Worm (Caenorhabditis elegans) whole organism, L4 larva: Measurements from ENCODE around the gene myo-6.

Experiments
- Y105C5A.15 ChIP-seq: fragments of 200-800 bp; sonication (Bioruptor generic); IDR thresholded peaks from 2 replicates; pipeline ENCODE4 v1.3.6; 2022; ENCODE audit warnings: missing genetic modification characterization, missing compliant biosample characterization
- Y48G9A.11 ChIP-seq: fragments of 200-800 bp; sonication (Bioruptor generic); IDR thresholded peaks from 2 replicates; pipeline ENCODE4 v1.3.6; 2022; ENCODE audit warnings: missing genetic modification reagents, missing genetic modification characterization, missing compliant biosample characterization
- Y75B8A.6 ChIP-seq: fragments of 200-800 bp; sonication (Bioruptor generic); IDR thresholded peaks from 2 replicates; pipeline ENCODE4 v1.3.6; 2022; ENCODE audit warnings: missing genetic modification reagents, missing genetic modification characterization, missing compliant biosample characterization
- aha-1 ChIP-seq: fragments of 150-350 bp; peaks from one replicate; lab custom pipeline; 2014; ENCODE audit warnings: missing biosample characterization, missing genetic modification characterization
- arid-1 ChIP-seq: fragments of 200-800 bp; sonication (Bioruptor generic); conservative IDR thresholded peaks from 2 replicates; pipeline ENCODE4 v1.3.6; 2022; ENCODE audit warnings: missing genetic modification reagents, missing genetic modification characterization, missing compliant biosample characterization
- ceh-28 ChIP-seq: fragments of 150-350 bp; optimal IDR thresholded peaks from 2 replicates; lab custom pipeline; 2014; ENCODE audit warnings: missing biosample characterization, missing genetic modification reagents, missing genetic modification characterization
- ceh-82 ChIP-seq: sonication (generic microtip); optimal IDR thresholded peaks from 2 replicates; lab custom pipeline; 2017; ENCODE audit warnings: missing biosample characterization, missing genetic modification characterization
- daf-16 ChIP-seq, 3 experiments: sonication (generic microtip); optimal IDR thresholded peaks; 2 replicates each; lab custom pipeline; 2016 to 2017; ENCODE audit warnings: missing genetic modification characterization in 3 of 3, missing genetic modification reagents in 3 of 3, mild to moderate bottlenecking in 2 of 3, missing compliant biosample characterization in 2 of 3, missing biosample characterization in 1 of 3, moderate library complexity in 1 of 3
- dmd-6 ChIP-seq: fragments of 200-800 bp; sonication (Bioruptor generic); IDR thresholded peaks from 2 replicates; pipeline ENCODE4 v1.3.6; 2022; ENCODE audit warnings: missing genetic modification reagents, missing genetic modification characterization, missing compliant biosample characterization
- duxl-1 ChIP-seq: sonication (generic microtip); optimal IDR thresholded peaks from 2 replicates; lab custom pipeline; 2016; ENCODE audit warnings: mild to moderate bottlenecking, missing genetic modification characterization, moderate library complexity, missing compliant biosample characterization; ENCODE audit not compliant: poor library complexity
- fkh-10 ChIP-seq: fragments of 150-350 bp; optimal IDR thresholded peaks from 2 replicates; lab custom pipeline; 2014; ENCODE audit warnings: missing biosample characterization, missing genetic modification reagents, missing genetic modification characterization
- hlh-30 ChIP-seq: sonication (generic microtip); optimal IDR thresholded peaks from 2 replicates; lab custom pipeline; 2017; ENCODE audit warnings: antibody characterized with exemption, mild to moderate bottlenecking, missing genetic modification characterization, missing compliant biosample characterization; ENCODE audit not compliant: insufficient read depth
- lim-7 ChIP-seq: fragments of 200-800 bp; sonication (Bioruptor generic); IDR thresholded peaks from 2 replicates; pipeline ENCODE4 v1.3.6; 2022; ENCODE audit warnings: missing genetic modification characterization, missing compliant biosample characterization
- lin-1 ChIP-seq: fragments of 200-800 bp; sonication (Bioruptor generic); IDR thresholded peaks from 2 replicates; pipeline ENCODE4 v1.3.6; 2022; ENCODE audit warnings: missing genetic modification reagents, missing genetic modification characterization, missing compliant biosample characterization
- lin-29 ChIP-seq: fragments of 200-800 bp; sonication (Bioruptor generic); IDR thresholded peaks from 2 replicates; pipeline ENCODE4 v1.3.6; 2022; ENCODE audit warnings: missing genetic modification reagents, missing genetic modification characterization, missing compliant biosample characterization
- lsy-2 ChIP-seq, 2 experiments: fragments of 150-350 bp in 1 of 2; sonication (generic microtip) in 1 of 2; optimal IDR thresholded peaks; 2 replicates each; lab custom pipeline; 2014 to 2017; ENCODE audit warnings: missing biosample characterization in 2 of 2, missing genetic modification characterization in 2 of 2
- madf-9 ChIP-seq: fragments of 200-800 bp; sonication (Bioruptor generic); conservative IDR thresholded peaks from 2 replicates; pipeline ENCODE4 v1.3.6; 2022; ENCODE audit warnings: missing genetic modification reagents, missing genetic modification characterization, missing compliant biosample characterization
- mep-1 ChIP-seq: fragments of 150-350 bp; sonication (generic microtip); optimal IDR thresholded peaks from 3 replicates; lab custom pipeline; 2014; ENCODE audit warnings: missing biosample characterization, missing genetic modification characterization
- mxl-2 ChIP-seq: fragments of 200-800 bp; sonication (Bioruptor generic); conservative IDR thresholded peaks from 2 replicates; pipeline ENCODE4 v1.3.6; 2022; ENCODE audit warnings: missing genetic modification reagents, missing genetic modification characterization, missing compliant biosample characterization
- mxl-3 ChIP-seq: fragments of 200-800 bp; sonication (Bioruptor generic); optimal IDR thresholded peaks from 2 replicates; lab custom pipeline; 2018; ENCODE audit warnings: mild to moderate bottlenecking, missing genetic modification characterization, missing compliant biosample characterization
- nhr-10 ChIP-seq: fragments of 150-350 bp; optimal IDR thresholded peaks from 2 replicates; lab custom pipeline; 2014; ENCODE audit warnings: missing biosample characterization, missing genetic modification characterization
- nhr-102 ChIP-seq: sonication (generic microtip); optimal IDR thresholded peaks from 2 replicates; lab custom pipeline; 2016; ENCODE audit warnings: mild to moderate bottlenecking, missing genetic modification characterization, moderate library complexity, missing compliant biosample characterization
- nhr-11 ChIP-seq: fragments of 150-350 bp; optimal IDR thresholded peaks from 2 replicates; lab custom pipeline; 2014; ENCODE audit warnings: missing biosample characterization, missing genetic modification characterization
- nhr-25 ChIP-seq: sonication (generic microtip); optimal IDR thresholded peaks from 2 replicates; lab custom pipeline; 2017; ENCODE audit warnings: missing genetic modification characterization, mild to moderate bottlenecking, missing compliant biosample characterization, antibody characterized with exemption, moderate library complexity, borderline replicate concordance; ENCODE audit not compliant: insufficient read depth
- nhr-41 ChIP-seq: fragments of 200-800 bp; sonication (Bioruptor generic); IDR thresholded peaks from 2 replicates; pipeline ENCODE4 v1.3.6; 2022; ENCODE audit warnings: missing genetic modification reagents, missing genetic modification characterization, missing compliant biosample characterization
- nhr-42 ChIP-seq: fragments of 200-800 bp; sonication (Bioruptor generic); IDR thresholded peaks from 2 replicates; pipeline ENCODE4 v1.3.6; 2022; ENCODE audit warnings: missing genetic modification characterization, missing compliant biosample characterization
- nhr-77 ChIP-seq: fragments of 150-350 bp; optimal IDR thresholded peaks from 2 replicates; lab custom pipeline; 2014; ENCODE audit warnings: missing biosample characterization, missing genetic modification characterization
- sdz-12 ChIP-seq: fragments of 200-800 bp; sonication (Bioruptor generic); optimal IDR thresholded peaks from 2 replicates; lab custom pipeline; 2018; ENCODE audit warnings: mild to moderate bottlenecking, missing genetic modification characterization, missing compliant biosample characterization
- tag-97 ChIP-seq: fragments of 200-800 bp; sonication (Bioruptor generic); IDR thresholded peaks from 2 replicates; pipeline ENCODE4 v1.3.6; 2022; ENCODE audit warnings: missing genetic modification characterization, missing compliant biosample characterization
- unc-62 ChIP-seq, 3 experiments: fragments of 150-350 bp in 1 of 3; sonication (generic microtip); optimal IDR thresholded peaks in 2 of 3; peaks in 1 of 3; 1 replicate in 1 of 3; 2 replicates in 2 of 3; lab custom pipeline; 2014 to 2017; ENCODE audit warnings: missing biosample characterization in 3 of 3, missing genetic modification characterization in 3 of 3, missing genetic modification reagents in 3 of 3, missing genotype in 1 of 3
- vab-7 ChIP-seq: fragments of 200-800 bp; sonication (Bioruptor generic); IDR thresholded peaks from 2 replicates; pipeline ENCODE4 v1.3.6; 2022; ENCODE audit warnings: missing genetic modification reagents, missing genetic modification characterization, missing compliant biosample characterization
- zfp-2 ChIP-seq: sonication (generic microtip); optimal IDR thresholded peaks from 2 replicates; lab custom pipeline; 2016; ENCODE audit warnings: mild to moderate bottlenecking, missing genetic modification characterization, missing compliant biosample characterization
- zip-11 ChIP-seq: fragments of 200-800 bp; sonication (Bioruptor generic); IDR thresholded peaks from 2 replicates; pipeline ENCODE4 v1.3.6; 2022; ENCODE audit warnings: missing genetic modification characterization, missing compliant biosample characterization
- ztf-7 ChIP-seq: fragments of 150-350 bp; optimal IDR thresholded peaks from 2 replicates; lab custom pipeline; 2014; ENCODE audit warnings: missing biosample characterization, missing genetic modification characterization

myo-6 gene

DNA sequence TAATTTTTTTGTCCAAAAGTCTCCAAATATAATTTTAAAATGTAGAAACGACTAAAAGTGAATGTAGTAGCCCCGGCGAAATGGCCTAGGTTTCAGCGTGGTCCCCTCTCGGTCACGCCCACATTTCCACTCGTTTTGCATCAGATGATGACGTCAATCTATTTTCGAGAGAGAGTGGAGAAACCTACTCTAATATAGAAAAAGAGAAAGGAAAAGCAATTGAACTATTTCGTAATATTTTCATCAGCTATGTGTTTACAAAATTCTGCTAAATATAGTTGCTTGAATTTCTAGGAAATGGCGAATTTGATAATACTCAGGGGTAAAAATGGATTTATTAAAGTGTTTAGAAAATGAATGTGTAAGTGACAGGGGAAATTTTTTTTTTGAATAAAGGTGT, 46.2 kb downstream of the myo-6 start:
- peak; percentile 38 for TF ChIP-seq mep-1 (tag; lab: Kevin White, UChicago)
- no peak for TF ChIP-seq lim-7
- TF ChIP-seq sdz-12 (GFP tag; lab: Kevin White, UChicago) = no peak
- TF ChIP-seq hlh-30 = peak; percentile 38
- TF ChIP-seq aha-1 = peak; percentile 65
- no peak for TF ChIP-seq ceh-82 (tag; lab: Kevin White, UChicago)
- TF ChIP-seq nhr-11 (tag; lab: Kevin White, UChicago) = peak; percentile 12
- 0 out of 2 replicates have a peak, but pooled peaks have one; percentile 8 for TF ChIP-seq arid-1 (GFP tag; lab: Robert Waterston, UW)
- TF ChIP-seq dmd-6 (GFP tag; lab: Robert Waterston, UW) = 0 out of 2 replicates have a peak, but pooled peaks have one; percentile 9
- TF ChIP-seq lsy-2 (tag; optimal IDR thresholded peaks at IDR 0.05; lab: Kevin White, UChicago) = peak in 1 of 2 experiments; percentile 61
- TF ChIP-seq ztf-7 (tag; lab: Kevin White, UChicago) = peak; percentile 83
- TF ChIP-seq fkh-10 (GFP tag; lab: Kevin White, UChicago) = peak; percentile 14
- TF ChIP-seq daf-16 (GFP tag; optimal IDR thresholded peaks at IDR 0.05; lab: Kevin White, UChicago) = no peak
- TF ChIP-seq daf-16 (tag; optimal IDR thresholded peaks at IDR 0.05; lab: Kevin White, UChicago) = peak; percentile 51

DNA sequence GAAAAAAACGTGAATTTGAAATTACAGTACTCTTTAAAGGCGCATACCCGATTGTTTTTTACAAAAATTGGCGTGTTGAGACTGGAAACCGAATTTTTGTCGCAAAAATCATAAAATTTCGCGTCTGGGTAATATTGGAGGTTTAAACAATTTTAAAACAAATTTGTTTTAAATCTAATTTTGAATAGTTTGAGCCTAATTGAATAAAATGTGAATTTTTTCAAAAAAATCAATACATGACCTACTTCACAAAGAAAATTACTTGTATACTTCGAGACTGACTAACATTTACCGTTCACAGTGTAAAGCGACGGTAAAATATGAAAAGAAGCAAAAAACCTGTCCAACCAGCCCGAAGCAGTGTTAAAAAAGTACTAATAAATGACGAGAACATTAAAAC, 47.7 kb downstream of the myo-6 start:
- TF ChIP-seq nhr-102 (tag; lab: Kevin White, UChicago) (peak; percentile 13), Y105C5A.15 (GFP tag; lab: Robert Waterston, UW) (0 out of 2 replicates have a peak, but pooled peaks have one; percentile 48), vab-7 (no peak), unc-62 (GFP tag; optimal IDR thresholded peaks at IDR 0.05 in 1 of 2; lab: Kevin White, UChicago) (peak in 1 of 2 experiments; percentile 51), unc-62 (tag; optimal IDR thresholded peaks at IDR 0.05; lab: Kevin White, UChicago) (no peak)
- TF ChIP-seq, all 104 proteins: peak for 3

DNA sequence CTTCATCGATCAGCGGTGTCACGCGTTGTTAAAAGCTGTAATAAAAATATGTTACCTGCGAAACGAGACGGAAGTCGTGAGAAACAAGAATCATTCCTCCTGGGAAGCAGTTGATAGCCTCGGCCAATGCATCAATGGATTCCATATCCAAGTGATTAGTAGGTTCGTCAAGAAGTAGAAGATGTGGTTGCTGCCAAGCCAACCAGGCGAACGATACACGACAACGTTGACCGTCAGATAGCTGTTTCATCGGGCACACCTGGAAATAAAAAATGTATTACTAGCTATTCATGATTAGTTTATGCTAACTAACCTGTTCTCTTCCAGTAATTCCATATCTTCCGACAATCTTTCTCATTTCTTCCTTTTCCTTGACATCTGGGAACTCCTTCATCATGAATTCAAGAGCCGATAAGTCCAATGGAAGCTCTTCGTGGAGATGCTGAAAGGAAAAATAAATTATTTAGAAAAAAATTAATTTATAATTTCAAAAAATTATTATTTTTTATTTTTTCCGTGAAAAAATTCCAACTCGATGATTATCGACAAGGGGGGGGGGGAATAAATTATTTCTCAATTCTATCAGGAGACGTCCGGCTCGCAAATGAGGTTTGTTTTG, 49.5 kb downstream of the myo-6 start, which contains the start of gene tag-164:
TSS of gene tag-164 (plus strand) at position 569 of the 619 bp plus-strand sequence.
- TF ChIP-seq unc-62 (GFP tag; optimal IDR thresholded peaks at IDR 0.05 in 1 of 2; lab: Kevin White, UChicago) (peak in 1 of 2 experiments; percentile 92), unc-62 (tag; optimal IDR thresholded peaks at IDR 0.05; lab: Kevin White, UChicago) (no peak), ceh-28 (tag; lab: Kevin White, UChicago) (no peak), nhr-10 (tag; lab: Kevin White, UChicago) (no peak), mxl-3 (GFP tag; lab: Kevin White, UChicago) (no peak)

- TF ChIP-seq nhr-42 (no peak), nhr-41 (GFP tag; lab: Robert Waterston, UW) (no peak), zfp-2 (no peak), lin-29 (GFP tag; lab: Robert Waterston, UW) (no peak), Y75B8A.6 (no peak), Y48G9A.11 (GFP tag; lab: Robert Waterston, UW) (no peak), mxl-2 (GFP tag; lab: Robert Waterston, UW) (no peak)
These were observed 51.9 kb downstream of the myo-6 start for ce11 chrIII:13461535-13461934.

ce11 chrIII:13462138-13462634, 52.6 kb downstream of the myo-6 start, which contains the start of the genes abcf-2 and T27E9.2:
Gene abcf-2, minus strand, starts transcription at chrIII:13462238.
Gene T27E9.2, minus strand, starts transcription at chrIII:13462584.
- TF ChIP-seq Y75B8A.6 (no peak), tag-97 (GFP tag; lab: Robert Waterston, UW) (no peak), nhr-77 (tag; lab: Kevin White, UChicago) (no peak), arid-1 (GFP tag; lab: Robert Waterston, UW) (no peak), zip-11 (GFP tag; lab: Robert Waterston, UW) (no peak), duxl-1 (tag; lab: Kevin White, UChicago) (no peak), lin-1 (no peak), nhr-25 (tag; lab: Kevin White, UChicago) (no peak), madf-9 (no peak), nhr-11 (tag; lab: Kevin White, UChicago) (no peak)
- TF ChIP-seq, all 104 proteins: peak for 0
